Worm (Caenorhabditis elegans) whole organism, L2 larva: ENCODE data around the gene clec-250.
A peak's percentile ranks its signal among the peaks of the same experiment; 100 is the strongest.

Experiments
- C34F6.9 ChIP-seq: fragments of 150-350 bp; optimal IDR thresholded peaks from 2 replicates; lab custom pipeline; 2014; ENCODE audit warnings: missing biosample characterization, missing genetic modification characterization
- F13H6.1 ChIP-seq: sonication (generic microtip); optimal IDR thresholded peaks from 2 replicates; lab custom pipeline; 2016; ENCODE audit warnings: missing genetic modification characterization, missing compliant biosample characterization
- Y55F3AM.14 ChIP-seq: fragments of 200-800 bp; sonication (Bioruptor generic); optimal IDR thresholded peaks from 2 replicates; lab custom pipeline; 2018; ENCODE audit warnings: mild to moderate bottlenecking, missing genetic modification characterization, missing compliant biosample characterization
- ZK546.5 ChIP-seq: sonication (generic microtip); optimal IDR thresholded peaks from 2 replicates; lab custom pipeline; 2017; ENCODE audit warnings: missing biosample characterization, missing genetic modification characterization
- ama-1 ChIP-seq: fragments of 150-350 bp; optimal IDR thresholded peaks from 2 replicates; lab custom pipeline; 2018; ENCODE audit warnings: inconsistent platforms
- ceh-16 ChIP-seq: fragments of 150-350 bp; optimal IDR thresholded peaks from 2 replicates; lab custom pipeline; 2014; ENCODE audit warnings: missing biosample characterization, missing genetic modification characterization
- ceh-82 ChIP-seq: fragments of 150-350 bp; optimal IDR thresholded peaks from 2 replicates; lab custom pipeline; 2014; ENCODE audit warnings: missing biosample characterization, missing genetic modification characterization
- crh-2 ChIP-seq: sonication (generic microtip); optimal IDR thresholded peaks from 2 replicates; lab custom pipeline; 2017; ENCODE audit warnings: missing biosample characterization, missing genetic modification characterization
- dmd-4 ChIP-seq: sonication (generic microtip); optimal IDR thresholded peaks from 2 replicates; lab custom pipeline; 2017; ENCODE audit warnings: missing biosample characterization, missing genetic modification characterization
- egl-27 ChIP-seq: sonication (generic microtip); optimal IDR thresholded peaks from 3 replicates; lab custom pipeline; 2017; ENCODE audit warnings: missing biosample characterization, missing genetic modification reagents, missing genetic modification characterization
- elt-1 ChIP-seq: fragments of 150-350 bp; optimal IDR thresholded peaks from 2 replicates; lab custom pipeline; 2014; ENCODE audit warnings: missing biosample characterization, missing genetic modification characterization
- elt-3 ChIP-seq: sonication (generic microtip); optimal IDR thresholded peaks from 2 replicates; lab custom pipeline; 2017; ENCODE audit warnings: missing biosample characterization, missing genetic modification characterization
- fos-1 ChIP-seq: fragments of 150-350 bp; optimal IDR thresholded peaks from 2 replicates; lab custom pipeline; 2014; ENCODE audit warnings: missing biosample characterization, missing genetic modification characterization
- gmeb-1 ChIP-seq: fragments of 150-350 bp; optimal IDR thresholded peaks from 2 replicates; lab custom pipeline; 2014; ENCODE audit warnings: missing biosample characterization, missing genetic modification characterization
- lin-11 ChIP-seq: fragments of 150-350 bp; sonication (generic microtip); optimal IDR thresholded peaks from 2 replicates; lab custom pipeline; 2014; ENCODE audit warnings: missing biosample characterization, missing genetic modification characterization, inconsistent platforms, mixed read lengths
- lin-13 ChIP-seq: fragments of 150-350 bp; optimal IDR thresholded peaks from 2 replicates; lab custom pipeline; 2014; ENCODE audit warnings: missing biosample characterization, missing genetic modification reagents, missing genetic modification characterization
- lin-39 ChIP-seq: fragments of 150-350 bp; optimal IDR thresholded peaks from 2 replicates; lab custom pipeline; 2014; ENCODE audit warnings: missing biosample characterization, missing genetic modification reagents, missing genetic modification characterization
- lsy-2 ChIP-seq, 2 experiments: fragments of 150-350 bp in 1 of 2; sonication (generic microtip) in 1 of 2; optimal IDR thresholded peaks; 2 replicates each; lab custom pipeline; 2014 to 2017; ENCODE audit warnings: missing biosample characterization in 2 of 2, missing genetic modification characterization in 2 of 2
- mab-5 ChIP-seq: fragments of 150-350 bp; optimal IDR thresholded peaks from 2 replicates; lab custom pipeline; 2014; ENCODE audit warnings: missing biosample characterization, missing genetic modification characterization
- mbf-1 ChIP-seq: sonication (generic microtip); optimal IDR thresholded peaks from 2 replicates; lab custom pipeline; 2017; ENCODE audit warnings: missing biosample characterization, missing genetic modification characterization
- mdl-1 ChIP-seq, 2 experiments: fragments of 150-350 bp in 1 of 2; sonication (generic microtip) in 1 of 2; optimal IDR thresholded peaks; 2 replicates each; lab custom pipeline; 2017; ENCODE audit warnings: missing biosample characterization in 2 of 2, missing genetic modification characterization in 2 of 2
- nhr-10 ChIP-seq: sonication (generic microtip); optimal IDR thresholded peaks from 2 replicates; lab custom pipeline; 2017; ENCODE audit warnings: missing biosample characterization, missing genetic modification characterization
- nhr-12 ChIP-seq: fragments of 150-350 bp; optimal IDR thresholded peaks from 2 replicates; lab custom pipeline; 2014; ENCODE audit warnings: missing biosample characterization, missing genetic modification characterization
- nhr-129 ChIP-seq: fragments of 150-350 bp; optimal IDR thresholded peaks from 2 replicates; lab custom pipeline; 2014; ENCODE audit warnings: missing biosample characterization, missing genetic modification characterization
- nhr-21 ChIP-seq: fragments of 150-350 bp; optimal IDR thresholded peaks from 2 replicates; lab custom pipeline; 2014; ENCODE audit warnings: missing biosample characterization, missing genetic modification characterization
- nhr-237 ChIP-seq: fragments of 150-350 bp; optimal IDR thresholded peaks from 2 replicates; lab custom pipeline; 2014; ENCODE audit warnings: missing biosample characterization, missing genetic modification characterization
- nhr-25 ChIP-seq: fragments of 150-350 bp; sonication (generic microtip); optimal IDR thresholded peaks from 3 replicates; lab custom pipeline; 2014; ENCODE audit warnings: missing biosample characterization, missing genetic modification characterization
- nhr-6 ChIP-seq: fragments of 150-350 bp; optimal IDR thresholded peaks from 2 replicates; lab custom pipeline; 2014; ENCODE audit warnings: missing biosample characterization, missing genetic modification characterization
- nhr-77 ChIP-seq: fragments of 150-350 bp; optimal IDR thresholded peaks from 2 replicates; lab custom pipeline; 2014; ENCODE audit warnings: missing biosample characterization, missing genetic modification characterization
- peb-1 ChIP-seq: fragments of 150-350 bp; optimal IDR thresholded peaks from 2 replicates; lab custom pipeline; 2014; ENCODE audit warnings: missing biosample characterization, missing genetic modification characterization
- sem-4 ChIP-seq: fragments of 150-350 bp; optimal IDR thresholded peaks from 2 replicates; lab custom pipeline; 2014; ENCODE audit warnings: missing biosample characterization, missing genetic modification reagents, missing genetic modification characterization
- skn-1 ChIP-seq: sonication (generic microtip); optimal IDR thresholded peaks from 2 replicates; lab custom pipeline; 2017; ENCODE audit warnings: missing biosample characterization, missing genetic modification characterization
- sma-3 ChIP-seq: sonication (generic microtip); optimal IDR thresholded peaks from 2 replicates; lab custom pipeline; 2016; ENCODE audit warnings: missing genetic modification reagents, missing genetic modification characterization, missing compliant biosample characterization
- snpc-4 ChIP-seq: fragments of 150-350 bp; optimal IDR thresholded peaks from 2 replicates; lab custom pipeline; 2014; ENCODE audit warnings: missing biosample characterization, missing genetic modification characterization
- unc-55 ChIP-seq: fragments of 150-350 bp; sonication (generic microtip); optimal IDR thresholded peaks from 3 replicates; lab custom pipeline; 2014; ENCODE audit warnings: missing biosample characterization, missing genetic modification reagents, missing genetic modification characterization
- unc-62 ChIP-seq: fragments of 150-350 bp; optimal IDR thresholded peaks from 2 replicates; lab custom pipeline; 2014; ENCODE audit warnings: missing biosample characterization, missing genetic modification reagents, missing genetic modification characterization
- zag-1 ChIP-seq: fragments of 150-350 bp; optimal IDR thresholded peaks from 2 replicates; lab custom pipeline; 2014; ENCODE audit warnings: missing biosample characterization, missing genetic modification characterization
- ztf-11 ChIP-seq: sonication (generic microtip); optimal IDR thresholded peaks from 2 replicates; lab custom pipeline; 2017; ENCODE audit warnings: missing biosample characterization, missing genetic modification characterization

The clec-250 gene

ce11 chrV:18712118-18712517 is 29.9 kb downstream of the clec-250 start:
- no peak for TF ChIP-seq Y55F3AM.14
- no peak for TF ChIP-seq lin-13 (GFP tag; lab: Kevin White, UChicago)
- no peak for TF ChIP-seq lin-39 (tag; lab: Kevin White, UChicago)
- no peak for TF ChIP-seq crh-2 (tag; lab: Kevin White, UChicago)
- TF ChIP-seq, all 48 proteins: peak for 0

ce11 chrV:18711362-18711761 is 30.6 kb downstream of the clec-250 start:
- TF ChIP-seq lsy-2 (tag; optimal IDR thresholded peaks at IDR 0.05; lab: Kevin White, UChicago) (no peak), lin-13 (GFP tag; lab: Kevin White, UChicago) (no peak), mdl-1 (tag; optimal IDR thresholded peaks at IDR 0.05; lab: Kevin White, UChicago) (no peak), ztf-11 (no peak), nhr-129 (tag; lab: Kevin White, UChicago) (no peak), sma-3 (no peak), C34F6.9 (tag; lab: Kevin White, UChicago) (no peak), fos-1 (tag; lab: Kevin White, UChicago) (no peak), peb-1 (tag; lab: Kevin White, UChicago) (no peak), unc-62 (GFP tag; lab: Kevin White, UChicago) (no peak), nhr-25 (no peak), mbf-1 (tag; lab: Kevin White, UChicago) (no peak), ceh-16 (tag; lab: Kevin White, UChicago) (no peak), ceh-82 (no peak), gmeb-1 (tag; lab: Kevin White, UChicago) (no peak), dmd-4 (tag; lab: Kevin White, UChicago) (no peak), zag-1 (tag; lab: Kevin White, UChicago) (no peak), egl-27 (tag; lab: Kevin White, UChicago) (no peak), elt-3 (tag; lab: Kevin White, UChicago) (no peak), crh-2 (tag; lab: Kevin White, UChicago) (no peak)

- TF ChIP-seq peb-1 (tag; lab: Kevin White, UChicago) (no peak), sma-3 (no peak), lin-13 (GFP tag; lab: Kevin White, UChicago) (peak; percentile 33), sem-4 (tag; lab: Kevin White, UChicago) (peak; percentile 88), C34F6.9 (tag; lab: Kevin White, UChicago) (peak; percentile 28), unc-55 (peak; percentile 68), lsy-2 (tag; optimal IDR thresholded peaks at IDR 0.05; lab: Kevin White, UChicago) (peak in 1 of 2 experiments; percentile 64), mdl-1 (tag; optimal IDR thresholded peaks at IDR 0.05; lab: Kevin White, UChicago) (no peak), elt-1 (tag; lab: Kevin White, UChicago) (no peak), nhr-21 (no peak)
These were observed 31.9 kb downstream of the clec-250 start for ce11 chrV:18710045-18710490.

- TF ChIP-seq nhr-6 (tag; lab: Kevin White, UChicago) (no peak), lin-11 (tag; lab: Kevin White, UChicago) (no peak), nhr-77 (tag; lab: Kevin White, UChicago) (no peak), peb-1 (tag; lab: Kevin White, UChicago) (no peak), lsy-2 (tag; optimal IDR thresholded peaks at IDR 0.05; lab: Kevin White, UChicago) (no peak), crh-2 (tag; lab: Kevin White, UChicago) (no peak), mab-5 (no peak), skn-1 (no peak), snpc-4 (tag; lab: Kevin White, UChicago) (no peak), F13H6.1 (tag; lab: Kevin White, UChicago) (no peak), dmd-4 (tag; lab: Kevin White, UChicago) (no peak), nhr-129 (tag; lab: Kevin White, UChicago) (no peak), nhr-12 (tag; lab: Kevin White, UChicago) (no peak), sma-3 (no peak), ama-1 (no peak), nhr-237 (no peak), ZK546.5 (tag; lab: Kevin White, UChicago) (no peak), nhr-10 (tag; lab: Kevin White, UChicago) (no peak), nhr-25 (no peak), unc-62 (GFP tag; lab: Kevin White, UChicago) (no peak)
These were observed 32.7 kb downstream of the clec-250 start, which contains the start of gene Y17D7C.6 for ce11 chrV:18709203-18709860. Y17D7C.6 (plus strand) TSS chrV:18709810.
